Fruit fly (Drosophila melanogaster) whole organism, embryonic: ENCODE results near the gene Ykt6.

ENCODE experiments used
- Atf-2 ChIP-seq: fragments of 200-800 bp; sonication (Bioruptor generic); optimal IDR thresholded peaks from 2 replicates; lab custom pipeline; 2016; ENCODE audit warnings: missing biosample characterization, missing genetic modification characterization
- Atf3 ChIP-seq: fragments of 200-800 bp; sonication (Bioruptor generic); optimal IDR thresholded peaks from 3 replicates; lab custom pipeline; 2016; ENCODE audit warnings: missing biosample characterization, missing genetic modification characterization
- Bdp1 ChIP-seq: fragments of 200-800 bp; sonication (Bioruptor generic); optimal IDR thresholded peaks from 3 replicates; lab custom pipeline; 2016; ENCODE audit warnings: missing biosample characterization, missing genetic modification characterization
- CG10274 ChIP-seq: fragments of 200-800 bp; sonication (Bioruptor generic); optimal IDR thresholded peaks from 3 replicates; lab custom pipeline; 2017; ENCODE audit warnings: missing biosample characterization, mild to moderate bottlenecking, missing genetic modification characterization
- CG12219 ChIP-seq: fragments of 200-800 bp; sonication (Bioruptor generic); optimal IDR thresholded peaks from 3 replicates; lab custom pipeline; 2018; ENCODE audit warnings: missing biosample characterization, mild to moderate bottlenecking, missing genetic modification characterization
- CG12299 ChIP-seq: fragments of 200-800 bp; sonication (Bioruptor generic); optimal IDR thresholded peaks from 2 replicates; lab custom pipeline; 2018; ENCODE audit warnings: missing biosample characterization, mild to moderate bottlenecking, missing genetic modification characterization
- CG13287 ChIP-seq: fragments of 200-800 bp; sonication (Bioruptor generic); IDR thresholded peaks from 2 replicates; pipeline ENCODE4 v1.3.6; 2022; ENCODE audit warnings: missing biosample characterization, missing genetic modification characterization; ENCODE audit not compliant: partially characterized antibody
- CG15514 ChIP-seq: fragments of 200-800 bp; sonication (Bioruptor generic); optimal IDR thresholded peaks from 3 replicates; lab custom pipeline; 2017; ENCODE audit warnings: missing biosample characterization, missing genetic modification characterization, mild to moderate bottlenecking, moderate library complexity, missing genetic modification reagents
- CG1603 ChIP-seq: fragments of 200-800 bp; sonication (Bioruptor generic); optimal IDR thresholded peaks from 2 replicates; lab custom pipeline; 2019; ENCODE audit warnings: missing biosample characterization, mild to moderate bottlenecking, missing genetic modification characterization, moderate library complexity
- CG16779 ChIP-seq: fragments of 200-800 bp; sonication (Bioruptor generic); IDR thresholded peaks from 2 replicates; pipeline ENCODE4 v1.3.6; 2022; ENCODE audit warnings: missing biosample characterization, missing genetic modification characterization
- CG17385 ChIP-seq: fragments of 200-800 bp; sonication (Bioruptor generic); optimal IDR thresholded peaks from 3 replicates; lab custom pipeline; 2018; ENCODE audit warnings: missing biosample characterization, mild to moderate bottlenecking, missing genetic modification characterization
- CG18599 ChIP-seq: fragments of 200-800 bp; sonication (Bioruptor generic); optimal IDR thresholded peaks from 3 replicates; lab custom pipeline; 2017; ENCODE audit warnings: missing biosample characterization, missing genetic modification characterization, mild to moderate bottlenecking, moderate library complexity, missing genetic modification reagents
- CG2129 ChIP-seq: fragments of 200-800 bp; sonication (Bioruptor generic); IDR thresholded peaks from 2 replicates; pipeline ENCODE4 v1.3.6; 2022; ENCODE audit warnings: missing biosample characterization, missing genetic modification characterization; ENCODE audit not compliant: partially characterized antibody
- CG2712 ChIP-seq: fragments of 200-800 bp; optimal IDR thresholded peaks from 3 replicates; lab custom pipeline; 2019; ENCODE audit warnings: missing biosample characterization, mild to moderate bottlenecking, missing genetic modification characterization, moderate library complexity
- CG30403 ChIP-seq: fragments of 200-800 bp; sonication (Bioruptor generic); optimal IDR thresholded peaks from 3 replicates; lab custom pipeline; 2016; ENCODE audit warnings: missing biosample characterization, missing genetic modification characterization
- CG32767 ChIP-seq: fragments of 200-800 bp; sonication (Bioruptor generic); IDR thresholded peaks from 2 replicates; pipeline ENCODE4 v1.3.6; 2022; ENCODE audit warnings: missing biosample characterization, missing genetic modification characterization
- CG33213 ChIP-seq: fragments of 200-800 bp; sonication (Bioruptor generic); optimal IDR thresholded peaks from 3 replicates; lab custom pipeline; 2016; ENCODE audit warnings: missing biosample characterization, missing genetic modification characterization
- CG3407 ChIP-seq: fragments of 200-800 bp; sonication (Bioruptor generic); optimal IDR thresholded peaks from 2 replicates; lab custom pipeline; 2018; ENCODE audit warnings: missing biosample characterization, mild to moderate bottlenecking, missing genetic modification characterization
- CG6654 ChIP-seq: fragments of 200-800 bp; sonication (Bioruptor generic); optimal IDR thresholded peaks from 2 replicates; lab custom pipeline; 2017; ENCODE audit warnings: missing biosample characterization, mild to moderate bottlenecking, missing genetic modification characterization
- CG7839 ChIP-seq: fragments of 200-800 bp; sonication (Bioruptor generic); optimal IDR thresholded peaks from 3 replicates; lab custom pipeline; 2018; ENCODE audit warnings: missing biosample characterization, mild to moderate bottlenecking, missing genetic modification characterization, moderate library complexity
- CG9609 ChIP-seq: fragments of 200-800 bp; sonication (Bioruptor generic); optimal IDR thresholded peaks from 3 replicates; lab custom pipeline; 2016; ENCODE audit warnings: missing biosample characterization, missing genetic modification characterization
- CG9797 ChIP-seq: fragments of 200-800 bp; sonication (Bioruptor generic); optimal IDR thresholded peaks from 3 replicates; lab custom pipeline; 2018; ENCODE audit warnings: missing biosample characterization, mild to moderate bottlenecking, missing genetic modification characterization
- Doc3 ChIP-seq: fragments of 200-800 bp; sonication (Bioruptor generic); IDR thresholded peaks from 3 replicates; pipeline ENCODE4 v1.3.6; 2022; ENCODE audit warnings: missing biosample characterization, missing genetic modification characterization; ENCODE audit not compliant: partially characterized antibody
- Fer2 ChIP-seq: fragments of 200-800 bp; sonication (Bioruptor generic); optimal IDR thresholded peaks from 2 replicates; lab custom pipeline; 2018; ENCODE audit warnings: missing biosample characterization, mild to moderate bottlenecking, missing genetic modification characterization, moderate library complexity
- Hr51 ChIP-seq, 2 experiments: fragments of 200-800 bp; sonication (Bioruptor generic); optimal IDR thresholded peaks; 2 replicates in 1 of 2; 3 replicates in 1 of 2; lab custom pipeline; 2016 to 2018; ENCODE audit warnings: missing biosample characterization in 2 of 2, missing genetic modification characterization in 2 of 2, mild to moderate bottlenecking in 1 of 2, moderate library complexity in 1 of 2
- Jarid2 ChIP-seq: fragments of 200-800 bp; sonication (Bioruptor generic); optimal IDR thresholded peaks from 3 replicates; lab custom pipeline; 2017; ENCODE audit warnings: mild to moderate bottlenecking, missing biosample characterization, missing genetic modification reagents, missing genetic modification characterization
- Max ChIP-seq: fragments of 200-800 bp; sonication (Bioruptor generic); optimal IDR thresholded peaks from 2 replicates; lab custom pipeline; 2016; ENCODE audit warnings: missing biosample characterization, mild to moderate bottlenecking, missing genetic modification characterization
- NFAT ChIP-seq: fragments of 200-800 bp; sonication (Bioruptor generic); IDR thresholded peaks from 2 replicates; pipeline ENCODE4 v1.3.6; 2022; ENCODE audit warnings: missing biosample characterization, missing genetic modification characterization
- Nf-YC ChIP-seq: fragments of 200-800 bp; optimal IDR thresholded peaks from 3 replicates; lab custom pipeline; 2019; ENCODE audit warnings: missing biosample characterization, mild to moderate bottlenecking, missing genetic modification characterization, moderate library complexity
- NfI ChIP-seq: fragments of 200-800 bp; sonication (Bioruptor generic); optimal IDR thresholded peaks from 3 replicates; lab custom pipeline; 2018; ENCODE audit warnings: missing biosample characterization, mild to moderate bottlenecking, missing genetic modification characterization, moderate library complexity
- PHDP ChIP-seq: fragments of 200-800 bp; sonication (Bioruptor generic); optimal IDR thresholded peaks from 3 replicates; lab custom pipeline; 2018; ENCODE audit warnings: missing biosample characterization, mild to moderate bottlenecking, missing genetic modification characterization, moderate library complexity
- Ptx1 ChIP-seq: fragments of 200-800 bp; sonication (Bioruptor generic); IDR thresholded peaks from 2 replicates; pipeline ENCODE4 v1.3.6; 2022; ENCODE audit warnings: missing biosample characterization, missing genetic modification characterization
- Sry-δ ChIP-seq: fragments of 200-800 bp; sonication (Bioruptor generic); optimal IDR thresholded peaks from 2 replicates; lab custom pipeline; 2016; ENCODE audit warnings: missing biosample characterization, missing genetic modification characterization
- Xbp1 ChIP-seq: fragments of 200-800 bp; sonication (Bioruptor generic); optimal IDR thresholded peaks from 3 replicates; lab custom pipeline; 2016; ENCODE audit warnings: missing biosample characterization, mild to moderate bottlenecking, missing genetic modification characterization
- danr ChIP-seq: fragments of 200-800 bp; sonication (Bioruptor generic); IDR thresholded peaks from 2 replicates; pipeline ENCODE4 v1.3.6; 2022; ENCODE audit warnings: missing biosample characterization, missing genetic modification characterization
- disco-r ChIP-seq: fragments of 200-800 bp; sonication (Bioruptor generic); optimal IDR thresholded peaks from 2 replicates; lab custom pipeline; 2016; ENCODE audit warnings: missing biosample characterization, missing genetic modification characterization
- esg ChIP-seq: fragments of 200-800 bp; sonication (Bioruptor generic); conservative IDR thresholded peaks from 2 replicates; pipeline ENCODE4 v1.3.6; 2022; ENCODE audit warnings: missing biosample characterization, missing genetic modification characterization
- fru ChIP-seq: fragments of >200 bp; optimal IDR thresholded peaks from 2 replicates; lab custom pipeline; 2017
- gem ChIP-seq: fragments of 200-800 bp; sonication (Bioruptor generic); optimal IDR thresholded peaks from 2 replicates; lab custom pipeline; 2019; ENCODE audit warnings: missing biosample characterization, mild to moderate bottlenecking, missing genetic modification characterization, moderate library complexity
- hbn ChIP-seq: fragments of 200-800 bp; sonication (Bioruptor generic); IDR thresholded peaks from 2 replicates; pipeline ENCODE4 v1.3.6; 2022; ENCODE audit warnings: missing biosample characterization, missing genetic modification characterization; ENCODE audit not compliant: partially characterized antibody
- ken ChIP-seq: fragments of 200-800 bp; sonication (Bioruptor generic); IDR thresholded peaks from 3 replicates; pipeline ENCODE4 v1.3.6; 2022; ENCODE audit warnings: missing biosample characterization, missing genetic modification characterization
- lola ChIP-seq, 3 experiments: fragments of >200 bp in 2 of 3; fragments of 200-800 bp in 1 of 3; sonication (Bioruptor generic) in 1 of 3; optimal IDR thresholded peaks; 2 replicates each; lab custom pipeline; 2017 to 2019; ENCODE audit warnings: missing biosample characterization in 3 of 3, missing genetic modification characterization in 3 of 3, mild to moderate bottlenecking in 1 of 3, moderate library complexity in 1 of 3
- mld ChIP-seq: fragments of 200-800 bp; sonication (Bioruptor generic); IDR thresholded peaks from 3 replicates; pipeline ENCODE4 v1.3.6; 2022; ENCODE audit warnings: missing biosample characterization, missing genetic modification characterization; ENCODE audit not compliant: partially characterized antibody
- pho ChIP-seq: fragments of 200-800 bp; sonication (Bioruptor generic); optimal IDR thresholded peaks from 2 replicates; lab custom pipeline; 2016; ENCODE audit warnings: missing biosample characterization, missing genetic modification characterization
- pzg ChIP-seq: fragments of 200-800 bp; sonication (Bioruptor generic); optimal IDR thresholded peaks from 3 replicates; lab custom pipeline; 2018; ENCODE audit warnings: missing biosample characterization, mild to moderate bottlenecking, missing genetic modification characterization, moderate library complexity
- row ChIP-seq: fragments of 200-800 bp; sonication (Bioruptor generic); IDR thresholded peaks from 3 replicates; pipeline ENCODE4 v1.3.6; 2022; ENCODE audit warnings: missing biosample characterization, missing genetic modification characterization
- salm ChIP-seq: fragments of 200-800 bp; sonication (Bioruptor generic); optimal IDR thresholded peaks from 2 replicates; lab custom pipeline; 2018; ENCODE audit warnings: missing biosample characterization, mild to moderate bottlenecking, missing genetic modification characterization
- sens-2 ChIP-seq: fragments of 200-800 bp; sonication (Bioruptor generic); IDR thresholded peaks from 2 replicates; pipeline ENCODE4 v1.3.6; 2022; ENCODE audit warnings: missing biosample characterization, missing genetic modification characterization
- slou ChIP-seq: fragments of 200-800 bp; sonication (Bioruptor generic); optimal IDR thresholded peaks from 3 replicates; lab custom pipeline; 2016; ENCODE audit warnings: missing biosample characterization, missing genetic modification characterization

The Ykt6 gene

dm6 chrX:7968215-7968799, 48.1 kb downstream of the Ykt6 start, which contains the start of gene sws (continued):
- TF ChIP-seq Bdp1 (no peak), CG2129 (GFP tag; lab: Robert Waterston, UW) (0 out of 2 replicates have a peak, but pooled peaks have one; percentile 30), Sry-δ (GFP tag; lab: Kevin White, UChicago) (peak; percentile 57), CG15514 (GFP tag; lab: Kevin White, UChicago) (peak; percentile 43), NfI (peak; percentile 19), CG16779 (GFP tag; lab: Robert Waterston, UW) (no peak), salm (tag; lab: Kevin White, UChicago) (no peak), Doc3 (GFP tag; lab: Robert Waterston, UW) (peak; percentile 71), pzg (GFP tag; lab: Kevin White, UChicago) (peak; percentile 51), CG30403 (GFP tag; lab: Kevin White, UChicago) (peak; percentile 60), lola (GFP tag; optimal IDR thresholded peaks at IDR 0.05; lab: Kevin White, UChicago) (peak in 1 of 3 experiments; percentile 21), CG2712 (tag; lab: Kevin White, UChicago) (peak; percentile 41), CG13287 (GFP tag; lab: Robert Waterston, UW) (peak; percentile 73), Ptx1 (GFP tag; lab: Robert Waterston, UW) (0 out of 2 replicates have a peak, but pooled peaks have one; percentile 22), CG32767 (no peak), CG12219 (no peak), slou (no peak), CG7839 (tag; lab: Kevin White, UChicago) (peak; percentile 54), Xbp1 (peak; percentile 43), pho (no peak), Nf-YC (tag; lab: Kevin White, UChicago) (peak; percentile 37), sens-2 (GFP tag; lab: Robert Waterston, UW) (no peak), ken (GFP tag; lab: Robert Waterston, UW) (no peak), CG18599 (GFP tag; lab: Kevin White, UChicago) (peak; percentile 67), CG17385 (GFP tag; lab: Kevin White, UChicago) (peak; percentile 9), Atf-2 (GFP tag; lab: Kevin White, UChicago) (no peak), PHDP (peak; percentile 53), gem (tag; lab: Kevin White, UChicago) (peak; percentile 71), CG9797 (peak; percentile 14), Max (no peak), disco-r (GFP tag; lab: Kevin White, UChicago) (no peak), CG1603 (peak; percentile 47), esg (GFP tag; lab: Robert Waterston, UW) (no peak), CG3407 (GFP tag; lab: Kevin White, UChicago) (no peak), Fer2 (tag; lab: Kevin White, UChicago) (peak; percentile 19), mld (GFP tag; lab: Robert Waterston, UW) (peak; percentile 66; the same call in 1 of the 3 replicates), CG6654 (GFP tag; lab: Kevin White, UChicago) (no peak), Hr51 (GFP tag; optimal IDR thresholded peaks at IDR 0.05; lab: Kevin White, UChicago) (peak in 1 of 2 experiments; percentile 64), NFAT (GFP tag; lab: Robert Waterston, UW) (no peak), CG12299 (no peak), CG10274 (no peak), danr (no peak), row (GFP tag; lab: Robert Waterston, UW) (peak; percentile 50), CG9609 (GFP tag; lab: Kevin White, UChicago) (no peak), hbn (GFP tag; lab: Robert Waterston, UW) (peak; percentile 35; the same call in 1 of the 2 replicates), CG33213 (GFP tag; lab: Kevin White, UChicago) (no peak), Atf3 (GFP tag; lab: Kevin White, UChicago) (no peak), Jarid2 (no peak), fru (no peak)
